Fruit fly (Drosophila melanogaster) ovary, adult (tissue): ENCODE data around the gene CG34136.

Source experiments
- CG17801 ChIP-seq: fragments of 200-800 bp; optimal IDR thresholded peaks from 2 replicates; lab custom pipeline; 2019; ENCODE audit warnings: missing biosample characterization, mild to moderate bottlenecking, missing genetic modification characterization, moderate library complexity; ENCODE audit not compliant: partially characterized antibody

The CG34136 gene

dm6 chr2L:21096448-21096994 lies at the start of gene CG34136:
Gene CG34136, plus strand, starts transcription at chr2L:21096922.
- TF ChIP-seq CG17801 = peak; percentile 74

DNA sequence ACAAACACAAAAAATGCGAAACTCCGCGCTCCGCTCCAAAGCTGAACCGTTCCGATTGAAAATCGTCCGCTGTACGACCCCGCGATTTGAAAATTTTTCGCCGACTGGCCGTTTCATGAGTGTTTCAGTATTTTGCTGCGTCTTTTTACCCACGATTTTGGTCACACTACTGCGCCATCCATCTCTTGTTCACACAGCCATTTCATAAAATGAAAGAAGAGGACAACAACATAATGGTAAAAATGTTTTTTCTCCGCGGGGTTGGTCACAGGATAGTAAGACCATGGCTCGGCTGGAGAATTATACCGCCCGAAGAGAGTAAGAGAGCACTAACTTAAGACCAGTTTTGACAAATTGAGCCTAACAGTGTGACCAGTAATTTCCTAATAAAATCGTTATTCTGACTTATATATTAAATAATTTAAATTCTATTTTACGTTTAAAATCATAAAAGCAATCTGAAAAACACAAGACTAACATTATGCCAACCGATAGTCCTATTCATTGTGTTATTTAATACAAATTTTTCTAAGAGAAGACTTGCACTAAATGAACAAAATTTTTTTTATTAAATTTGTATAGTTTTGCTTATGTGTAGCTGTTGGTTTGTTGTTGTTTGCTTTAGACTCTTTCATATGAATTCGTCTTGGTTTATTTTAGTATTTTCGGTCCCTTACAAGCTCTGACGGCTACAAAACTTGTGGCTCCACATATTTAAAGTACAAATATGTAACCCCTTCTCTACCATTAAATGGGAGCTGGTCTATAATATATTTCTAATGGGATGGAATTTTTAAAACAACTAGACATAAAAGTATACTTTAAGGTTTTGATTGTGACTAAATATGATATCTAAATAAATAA lies 44.6 kb upstream of the CG34136 start, which contains the start of gene CG42238:
Gene CG42238, minus strand, starts transcription at position 292 of the 864 bp plus-strand sequence.
- TF ChIP-seq CG17801 = no peak

DNA sequence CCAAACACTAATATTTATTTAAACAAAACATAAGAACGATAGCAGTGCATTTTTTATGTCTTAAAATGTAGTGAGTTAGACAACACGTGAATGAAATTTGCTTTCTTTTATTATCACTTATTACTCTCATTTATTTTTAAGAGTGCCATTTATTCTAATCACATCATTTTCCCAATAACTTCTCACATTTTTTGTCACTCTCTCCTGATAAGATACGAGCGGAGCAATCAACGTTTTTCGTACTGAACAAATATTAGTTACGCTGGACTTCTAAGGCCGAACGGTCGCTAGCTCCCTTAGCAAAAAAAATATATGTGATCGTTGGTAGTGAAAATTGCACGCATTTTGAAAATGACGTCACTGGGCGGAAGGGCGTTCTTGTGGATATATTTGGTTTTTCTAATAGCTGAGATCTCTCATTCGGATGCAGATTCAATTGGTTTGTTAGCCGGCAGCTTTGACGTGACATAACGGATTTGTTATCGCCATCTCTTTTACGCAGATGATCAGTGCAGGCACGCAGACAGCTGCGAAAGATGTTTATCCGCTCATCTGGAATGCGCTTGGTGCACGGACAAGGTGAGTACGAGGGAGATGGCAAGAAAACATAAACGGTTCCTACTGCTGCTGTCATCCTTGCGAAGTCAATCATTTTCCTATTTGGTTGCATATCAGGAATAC lies 43.8 kb upstream of the CG34136 start, which contains the start of gene Itgbn:
Gene Itgbn, plus strand, starts transcription at position 251 of the 681 bp plus-strand sequence.
- no peak for TF ChIP-seq CG17801

dm6 chr2L:21053623-21054022 lies 43.1 kb upstream of the CG34136 start:
- TF ChIP-seq CG17801 = no peak

DNA sequence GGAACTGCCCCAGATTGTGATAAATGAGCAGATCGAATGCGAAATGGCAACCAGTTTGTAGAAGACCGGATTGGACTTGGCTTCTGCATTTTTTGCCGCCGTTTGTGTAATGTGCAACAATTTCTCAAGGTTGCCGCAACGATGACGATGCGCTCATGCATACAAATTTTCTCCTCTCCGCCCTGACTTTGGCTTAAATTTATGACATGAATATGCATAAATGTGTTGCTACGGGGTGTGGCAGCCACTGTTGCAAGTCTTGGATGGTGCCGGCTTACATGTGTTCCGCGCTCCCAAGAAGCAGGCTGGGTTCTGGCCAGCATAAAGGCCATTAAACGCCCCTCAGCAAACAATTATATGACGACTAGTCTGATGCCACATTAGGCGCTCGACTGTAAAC lies 35.1 kb upstream of the CG34136 start:
- TF ChIP-seq CG17801 = no peak

DNA sequence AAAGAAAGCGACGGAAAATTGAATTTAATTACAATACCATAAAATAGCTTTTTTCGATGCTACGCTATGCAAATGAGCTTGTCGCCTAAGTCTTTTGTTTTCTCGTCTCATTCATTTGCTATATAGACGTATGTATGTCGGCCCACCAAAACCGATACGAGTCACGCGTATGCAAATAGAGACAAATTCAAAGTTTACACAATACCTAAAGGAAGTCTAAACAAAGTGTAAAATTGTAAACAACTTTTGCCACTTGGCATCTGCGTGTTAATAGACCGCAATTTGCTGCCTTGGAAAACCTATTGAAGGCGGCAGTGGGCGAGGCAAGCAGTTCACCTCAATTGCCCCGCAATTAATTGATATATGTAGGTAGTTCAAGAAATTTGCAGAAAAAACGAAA lies 34.1 kb upstream of the CG34136 start:
- no peak for TF ChIP-seq CG17801

DNA sequence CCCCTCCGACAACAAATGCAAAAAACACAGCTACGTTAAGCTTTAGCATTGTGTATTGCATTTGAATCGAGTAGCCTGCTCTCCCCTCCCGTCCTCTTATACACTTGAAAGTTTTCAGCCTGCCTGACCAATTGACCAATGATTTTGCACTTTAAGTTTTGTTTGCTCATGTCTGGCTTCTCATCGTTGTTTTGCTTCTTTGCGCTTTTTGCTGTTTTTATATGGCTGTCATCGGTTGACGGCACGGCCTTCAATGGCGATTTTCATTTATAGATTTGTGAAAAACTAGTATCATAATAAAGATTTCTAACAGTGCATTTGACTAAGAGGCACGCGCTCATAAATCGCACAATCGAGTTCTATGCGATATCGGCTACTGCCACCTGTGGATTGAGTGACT lies 30.8 kb upstream of the CG34136 start:
- no peak for TF ChIP-seq CG17801

- no peak for TF ChIP-seq CG17801
Observed at dm6 chr2L:21067137-21067536, 29.6 kb upstream of the CG34136 start.

dm6 chr2L:21069776-21070175 lies 26.9 kb upstream of the CG34136 start:
- TF ChIP-seq CG17801 = no peak

dm6 chr2L:21070825-21071224 lies 25.9 kb upstream of the CG34136 start:
- no peak for TF ChIP-seq CG17801

dm6 chr2L:21071435-21071834 lies 25.3 kb upstream of the CG34136 start, which contains the start of gene CG9265:
Gene CG9265, minus strand, starts transcription at chr2L:21071502.
- TF ChIP-seq CG17801 = no peak

DNA sequence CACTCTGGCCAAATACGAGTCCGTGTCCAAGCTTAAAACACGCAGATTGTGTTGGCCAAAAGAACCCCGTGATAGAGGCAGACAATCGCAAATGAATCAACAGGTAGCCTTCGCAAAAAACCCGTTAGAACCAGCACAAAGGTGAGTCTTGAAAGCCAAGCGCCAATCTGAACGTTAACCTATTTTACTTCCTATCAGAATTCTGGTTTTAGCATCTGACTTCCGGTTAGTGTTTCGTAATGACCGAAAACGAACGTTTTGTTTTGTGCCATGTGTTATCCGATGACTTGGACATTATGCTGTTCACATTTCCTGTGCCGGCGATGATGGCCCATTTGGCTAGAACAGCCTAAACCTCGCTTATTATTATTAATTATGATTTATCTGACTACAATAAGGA lies 24.3 kb upstream of the CG34136 start:
- TF ChIP-seq CG17801 = no peak

- TF ChIP-seq CG17801 = no peak
Observed at dm6 chr2L:21073300-21073699, 23.4 kb upstream of the CG34136 start.

DNA sequence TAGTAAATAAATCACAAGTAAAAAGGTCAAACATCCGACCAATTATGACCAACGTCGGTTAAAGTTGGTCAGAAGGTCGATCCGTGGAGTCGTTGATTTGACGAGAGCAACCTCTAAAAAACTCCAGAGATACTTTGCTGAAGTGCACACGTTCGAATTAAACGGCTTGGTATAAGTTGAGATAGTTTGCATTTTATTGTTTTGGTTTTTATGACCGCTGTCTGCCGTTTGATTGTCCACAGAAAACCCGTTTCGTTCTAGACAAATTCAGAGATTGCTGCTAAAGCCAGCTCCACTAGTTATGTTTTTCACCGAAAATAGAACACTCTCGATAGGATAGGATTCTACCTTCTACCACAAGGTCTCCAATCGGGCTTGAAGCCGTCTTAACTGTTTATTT lies 22.9 kb upstream of the CG34136 start:
- no peak for TF ChIP-seq CG17801

DNA sequence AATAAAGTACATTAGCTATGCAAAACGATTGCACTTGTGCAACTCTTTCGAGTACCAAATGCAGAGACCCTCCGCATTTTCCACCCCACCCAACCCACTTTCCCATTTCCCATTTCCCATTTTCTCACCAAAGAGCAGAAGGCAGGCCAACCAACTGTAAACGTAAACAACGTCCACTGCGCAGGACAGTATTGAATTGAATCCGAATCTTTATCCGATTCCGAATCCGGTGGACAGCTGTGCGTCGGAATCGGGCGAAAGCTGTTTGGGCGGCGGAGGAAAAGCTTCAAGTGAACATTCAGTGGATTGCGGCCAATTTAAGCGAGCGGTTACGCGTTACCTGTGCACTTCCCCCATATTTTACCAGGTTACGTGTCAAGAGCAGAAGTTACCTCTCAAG lies 21.6 kb upstream of the CG34136 start, which contains the start of gene tadr:
Gene tadr, plus strand, starts transcription at position 301 of the 400 bp plus-strand sequence.
- no peak for TF ChIP-seq CG17801

DNA sequence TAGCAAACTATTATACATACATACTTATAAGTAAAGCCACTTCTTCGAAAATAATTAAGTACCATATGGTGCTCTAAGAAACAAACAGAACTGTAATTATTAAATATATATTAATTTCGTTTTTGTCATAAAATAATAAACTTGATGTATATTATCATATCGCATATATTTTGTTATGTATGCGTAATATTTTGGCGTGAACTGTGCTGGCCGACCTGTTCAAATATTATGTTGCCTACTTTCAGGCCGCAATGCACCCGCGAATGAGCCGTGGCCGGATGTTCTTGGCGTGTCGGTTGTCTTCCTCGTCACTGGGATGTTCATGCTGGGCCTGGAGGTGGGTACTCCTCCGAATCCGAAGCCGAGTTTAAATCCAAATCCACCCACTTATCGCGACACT lies 18.9 kb upstream of the CG34136 start:
- TF ChIP-seq CG17801 = no peak
